Worm (Caenorhabditis elegans) whole organism, midembryonic: Measurements from ENCODE around the gene fbxc-25.

ENCODE experiments used
- T22C8.4 ChIP-seq: fragments of 200-800 bp; sonication (Bioruptor generic); IDR thresholded peaks from 2 replicates; pipeline ENCODE4 v1.3.6; 2022; ENCODE audit warnings: missing genetic modification characterization, missing compliant biosample characterization
- cog-1 ChIP-seq: sonication (generic microtip); optimal IDR thresholded peaks from 2 replicates; lab custom pipeline; 2016; ENCODE audit warnings: missing genetic modification characterization, missing compliant biosample characterization
- flt-1 ChIP-seq: fragments of 200-800 bp; sonication (Bioruptor generic); IDR thresholded peaks from 2 replicates; pipeline ENCODE4 v1.3.6; 2022; ENCODE audit warnings: missing genetic modification characterization, missing compliant biosample characterization
- klf-2 ChIP-seq: fragments of 200-800 bp; sonication (Bioruptor generic); conservative IDR thresholded peaks from 2 replicates; pipeline ENCODE4 v1.3.6; 2022; ENCODE audit warnings: missing genetic modification reagents, missing genetic modification characterization, missing compliant biosample characterization
- med-1 ChIP-seq: sonication (generic microtip); optimal IDR thresholded peaks from 2 replicates; lab custom pipeline; 2017; ENCODE audit warnings: missing genetic modification characterization, mild to moderate bottlenecking, missing compliant biosample characterization, antibody characterized with exemption, missing genetic modification reagents; ENCODE audit not compliant: insufficient read depth
- ref-1 ChIP-seq: fragments of 200-800 bp; sonication (Bioruptor generic); conservative IDR thresholded peaks from 2 replicates; pipeline ENCODE4 v1.3.6; 2022; ENCODE audit warnings: missing genetic modification reagents, missing genetic modification characterization, missing compliant biosample characterization
- tab-1 ChIP-seq: fragments of 200-800 bp; sonication (Bioruptor generic); IDR thresholded peaks from 2 replicates; pipeline ENCODE4 v1.3.6; 2022; ENCODE audit warnings: missing genetic modification characterization, missing compliant biosample characterization
- ztf-23 ChIP-seq: fragments of 200-800 bp; sonication (Bioruptor generic); IDR thresholded peaks from 2 replicates; pipeline ENCODE4 v1.3.6; 2022; ENCODE audit warnings: missing genetic modification reagents, missing genetic modification characterization, missing compliant biosample characterization

DNA sequence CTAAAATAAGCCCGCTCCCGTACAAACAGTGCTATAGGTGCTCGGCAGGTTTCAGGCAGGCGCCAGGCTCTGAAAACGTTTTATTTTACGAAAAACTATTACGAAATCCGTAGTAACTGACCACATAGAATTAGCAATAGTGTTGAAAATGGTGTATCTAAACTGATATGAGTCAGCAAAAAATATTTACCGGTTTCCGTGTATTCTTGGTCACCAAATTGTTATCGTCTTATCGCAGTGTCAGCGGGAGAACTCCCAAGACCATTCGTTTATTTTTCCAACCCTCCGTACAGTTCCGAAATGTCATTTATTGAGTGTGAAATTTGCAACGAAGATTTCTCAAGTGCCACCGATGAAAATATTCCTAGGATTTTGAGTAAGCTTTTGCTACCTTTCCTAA is 36.2 kb upstream of the fbxc-25 start, which contains the start of gene F43C11.8:
- no peak for TF ChIP-seq klf-2 (GFP tag; lab: Robert Waterston, UW)
- no peak for TF ChIP-seq flt-1
- TF ChIP-seq med-1 (GFP tag; lab: Kevin White, UChicago) = no peak
- no peak for TF ChIP-seq tab-1 (GFP tag; lab: Robert Waterston, UW)
- TF ChIP-seq ref-1 = no peak
- TF ChIP-seq cog-1 (tag; lab: Kevin White, UChicago) = no peak
- no peak for TF ChIP-seq T22C8.4
- TF ChIP-seq ztf-23 = no peak
